Worm (Caenorhabditis elegans) whole organism, young adult: Measurements from ENCODE around the gene ani-2.
A peak's percentile ranks its signal among the peaks of the same experiment; 100 is the strongest.

Experiments
- B0261.1 ChIP-seq: sonication (generic microtip); optimal IDR thresholded peaks from 2 replicates; lab custom pipeline; 2016; ENCODE audit warnings: mild to moderate bottlenecking, missing genetic modification characterization, moderate library complexity, missing compliant biosample characterization
- D2030.7 ChIP-seq: fragments of 200-800 bp; sonication (Bioruptor generic); IDR thresholded peaks from 2 replicates; pipeline ENCODE4 v1.3.6; 2022; ENCODE audit warnings: missing genetic modification reagents, missing genetic modification characterization, missing compliant biosample characterization
- F22D6.2 ChIP-seq: sonication (generic microtip); optimal IDR thresholded peaks from 2 replicates; lab custom pipeline; 2016; ENCODE audit warnings: mild to moderate bottlenecking, missing genetic modification characterization, missing compliant biosample characterization
- F23B12.7 ChIP-seq: sonication (generic microtip); optimal IDR thresholded peaks from 2 replicates; lab custom pipeline; 2017; ENCODE audit warnings: missing genetic modification characterization, mild to moderate bottlenecking, missing compliant biosample characterization, antibody characterized with exemption, moderate library complexity; ENCODE audit not compliant: insufficient read depth
- F39B2.1 ChIP-seq: fragments of 200-800 bp; sonication (Bioruptor generic); IDR thresholded peaks from 2 replicates; pipeline ENCODE4 v1.3.6; 2022; ENCODE audit warnings: missing genetic modification reagents, missing genetic modification characterization, missing compliant biosample characterization
- T07F8.4 ChIP-seq: sonication (generic microtip); optimal IDR thresholded peaks from 2 replicates; lab custom pipeline; 2016; ENCODE audit warnings: mild to moderate bottlenecking, missing genetic modification characterization, moderate library complexity, missing compliant biosample characterization
- Y95B8A.8 ChIP-seq: fragments of 200-800 bp; sonication (Bioruptor generic); IDR thresholded peaks from 2 replicates; pipeline ENCODE4 v1.3.6; 2022; ENCODE audit warnings: missing genetic modification reagents, missing genetic modification characterization, missing compliant biosample characterization
- ZK185.1 ChIP-seq: sonication (generic microtip); optimal IDR thresholded peaks from 2 replicates; lab custom pipeline; 2016; ENCODE audit warnings: mild to moderate bottlenecking, missing genetic modification characterization, missing compliant biosample characterization; ENCODE audit not compliant: poor library complexity, severe bottlenecking
- athp-1 ChIP-seq: sonication (generic microtip); optimal IDR thresholded peaks from 2 replicates; lab custom pipeline; 2017; ENCODE audit warnings: mild to moderate bottlenecking, missing genetic modification characterization, missing compliant biosample characterization
- attf-5 ChIP-seq: fragments of 200-800 bp; sonication (Bioruptor generic); optimal IDR thresholded peaks from 2 replicates; lab custom pipeline; 2018; ENCODE audit warnings: mild to moderate bottlenecking, missing genetic modification characterization, missing compliant biosample characterization
- attf-6 ChIP-seq: fragments of 200-800 bp; sonication (Bioruptor generic); IDR thresholded peaks from 2 replicates; pipeline ENCODE4 v1.3.6; 2022; ENCODE audit warnings: missing genetic modification reagents, missing genetic modification characterization, missing compliant biosample characterization
- bed-2 ChIP-seq: fragments of 200-800 bp; sonication (Bioruptor generic); IDR thresholded peaks from 2 replicates; pipeline ENCODE4 v1.3.6; 2022; ENCODE audit warnings: missing genetic modification reagents, missing genetic modification characterization, missing compliant biosample characterization
- ceh-100 ChIP-seq: fragments of 200-800 bp; sonication (Bioruptor generic); IDR thresholded peaks from 2 replicates; pipeline ENCODE4 v1.3.6; 2022; ENCODE audit warnings: missing genetic modification reagents, missing genetic modification characterization, missing compliant biosample characterization
- ceh-27 ChIP-seq: fragments of 200-800 bp; sonication (Bioruptor generic); optimal IDR thresholded peaks from 2 replicates; lab custom pipeline; 2018; ENCODE audit warnings: mild to moderate bottlenecking, missing genetic modification characterization, moderate library complexity, missing compliant biosample characterization
- ceh-58 ChIP-seq: fragments of 200-800 bp; sonication (Bioruptor generic); IDR thresholded peaks from 2 replicates; pipeline ENCODE4 v1.3.6; 2022; ENCODE audit warnings: missing genetic modification characterization, missing compliant biosample characterization
- ceh-91 ChIP-seq: fragments of 200-800 bp; sonication (Bioruptor generic); IDR thresholded peaks from 2 replicates; pipeline ENCODE4 v1.3.6; 2022; ENCODE audit warnings: missing genetic modification reagents, missing genetic modification characterization, missing compliant biosample characterization
- dox-1 ChIP-seq: fragments of 200-800 bp; sonication (Bioruptor generic); IDR thresholded peaks from 2 replicates; pipeline ENCODE4 v1.3.6; 2022; ENCODE audit warnings: missing genetic modification reagents, missing genetic modification characterization, missing compliant biosample characterization
- efl-1 ChIP-seq: fragments of 150-350 bp; optimal IDR thresholded peaks from 2 replicates; lab custom pipeline; 2014; ENCODE audit warnings: missing biosample characterization, missing genetic modification reagents, missing genetic modification characterization
- egl-44 ChIP-seq: fragments of 200-800 bp; sonication (Bioruptor generic); IDR thresholded peaks from 2 replicates; pipeline ENCODE4 v1.3.6; 2022; ENCODE audit warnings: missing genetic modification reagents, missing genetic modification characterization, missing compliant biosample characterization
- ekl-4 ChIP-seq: fragments of 200-800 bp; sonication (Bioruptor generic); IDR thresholded peaks from 2 replicates; pipeline ENCODE4 v1.3.6; 2022; ENCODE audit warnings: missing genetic modification reagents, missing genetic modification characterization, missing compliant biosample characterization
- him-1 ChIP-seq: sonication (generic microtip); optimal IDR thresholded peaks from 2 replicates; lab custom pipeline; 2016; ENCODE audit warnings: missing genotype, missing genetic modification reagents, missing genetic modification characterization, missing compliant biosample characterization
- hlh-26 ChIP-seq: fragments of 200-800 bp; sonication (Bioruptor generic); conservative IDR thresholded peaks from 2 replicates; pipeline ENCODE4 v1.3.6; 2022; ENCODE audit warnings: missing genetic modification reagents, missing genetic modification characterization, missing compliant biosample characterization
- hmg-1.2 ChIP-seq: fragments of 200-800 bp; sonication (Bioruptor generic); IDR thresholded peaks from 2 replicates; pipeline ENCODE4 v1.3.6; 2022; ENCODE audit warnings: missing genetic modification reagents, missing genetic modification characterization, missing compliant biosample characterization
- hrde-1 ChIP-seq: sonication (generic microtip); optimal IDR thresholded peaks from 2 replicates; lab custom pipeline; 2016; ENCODE audit warnings: missing genetic modification characterization, mild to moderate bottlenecking, missing compliant biosample characterization, moderate library complexity, missing genotype, missing genetic modification reagents, borderline replicate concordance
- lag-1 ChIP-seq: fragments of 200-800 bp; sonication (Bioruptor generic); IDR thresholded peaks from 2 replicates; pipeline ENCODE4 v1.3.6; 2022; ENCODE audit warnings: missing genetic modification reagents, missing genetic modification characterization, missing compliant biosample characterization
- let-526 ChIP-seq: fragments of 200-800 bp; sonication (Bioruptor generic); IDR thresholded peaks from 2 replicates; pipeline ENCODE4 v1.3.6; 2022; ENCODE audit warnings: missing genetic modification reagents, missing genetic modification characterization, missing compliant biosample characterization
- lin-54 ChIP-seq: fragments of 200-800 bp; sonication (Bioruptor generic); optimal IDR thresholded peaks from 2 replicates; lab custom pipeline; 2018; ENCODE audit warnings: mild to moderate bottlenecking, missing genetic modification characterization, missing compliant biosample characterization
- lsl-1 ChIP-seq: fragments of 200-800 bp; sonication (Bioruptor generic); optimal IDR thresholded peaks from 2 replicates; lab custom pipeline; 2018; ENCODE audit warnings: mild to moderate bottlenecking, missing genetic modification characterization, moderate library complexity, missing compliant biosample characterization
- lsy-27 ChIP-seq: sonication (generic microtip); optimal IDR thresholded peaks from 2 replicates; lab custom pipeline; 2017; ENCODE audit warnings: missing genetic modification characterization, mild to moderate bottlenecking, missing compliant biosample characterization, antibody characterized with exemption, missing genotype, borderline replicate concordance; ENCODE audit not compliant: insufficient read depth
- madf-6 ChIP-seq: fragments of 200-800 bp; sonication (Bioruptor generic); IDR thresholded peaks from 2 replicates; pipeline ENCODE4 v1.3.6; 2022; ENCODE audit warnings: missing genetic modification reagents, missing genetic modification characterization, missing compliant biosample characterization
- mcd-1 ChIP-seq: fragments of 200-800 bp; sonication (Bioruptor generic); IDR thresholded peaks from 2 replicates; pipeline ENCODE4 v1.3.6; 2022; ENCODE audit warnings: missing genetic modification reagents, missing genetic modification characterization, missing compliant biosample characterization
- nfya-2 ChIP-seq: fragments of 200-800 bp; sonication (Bioruptor generic); IDR thresholded peaks from 2 replicates; pipeline ENCODE4 v1.3.6; 2022; ENCODE audit warnings: missing genetic modification reagents, missing genetic modification characterization, missing compliant biosample characterization
- nfyb-1 ChIP-seq: fragments of 200-800 bp; sonication (Bioruptor generic); IDR thresholded peaks from 2 replicates; pipeline ENCODE4 v1.3.6; 2022; ENCODE audit warnings: missing genetic modification reagents, missing genetic modification characterization, missing compliant biosample characterization
- nhr-179 ChIP-seq: sonication (generic microtip); optimal IDR thresholded peaks from 2 replicates; lab custom pipeline; 2016; ENCODE audit warnings: mild to moderate bottlenecking, missing genetic modification characterization, missing compliant biosample characterization
- nhr-27 ChIP-seq: fragments of 200-800 bp; sonication (Bioruptor generic); optimal IDR thresholded peaks from 2 replicates; lab custom pipeline; 2018; ENCODE audit warnings: mild to moderate bottlenecking, missing genetic modification characterization, moderate library complexity, missing compliant biosample characterization
- nhr-80 ChIP-seq: sonication (generic microtip); optimal IDR thresholded peaks from 2 replicates; lab custom pipeline; 2016; ENCODE audit warnings: missing genetic modification characterization, missing compliant biosample characterization
- snpc-3.4 ChIP-seq: sonication (generic microtip); optimal IDR thresholded peaks from 2 replicates; lab custom pipeline; 2017; ENCODE audit warnings: missing genetic modification characterization, mild to moderate bottlenecking, missing compliant biosample characterization, antibody characterized with exemption, moderate library complexity, missing genotype, missing genetic modification reagents
- sptf-2 ChIP-seq: fragments of 200-800 bp; sonication (Bioruptor generic); optimal IDR thresholded peaks from 2 replicates; lab custom pipeline; 2018; ENCODE audit warnings: mild to moderate bottlenecking, missing genetic modification characterization, missing compliant biosample characterization
- tbp1 ChIP-seq: fragments of 200-800 bp; sonication (Bioruptor generic); optimal IDR thresholded peaks from 2 replicates; lab custom pipeline; 2018; ENCODE audit warnings: mild to moderate bottlenecking, missing genetic modification characterization, missing compliant biosample characterization
- unc-130 ChIP-seq: sonication (generic microtip); optimal IDR thresholded peaks from 2 replicates; lab custom pipeline; 2016; ENCODE audit warnings: missing genetic modification reagents, missing genetic modification characterization, missing compliant biosample characterization
- unc-62 ChIP-seq: fragments of 150-350 bp; optimal IDR thresholded peaks from 2 replicates; lab custom pipeline; 2014; ENCODE audit warnings: missing biosample characterization, missing genetic modification reagents, missing genetic modification characterization
- ztf-22 ChIP-seq: fragments of 200-800 bp; sonication (Bioruptor generic); optimal IDR thresholded peaks from 2 replicates; lab custom pipeline; 2018; ENCODE audit warnings: mild to moderate bottlenecking, missing genetic modification characterization, moderate library complexity, missing compliant biosample characterization
- ztf-26 ChIP-seq: sonication (generic microtip); optimal IDR thresholded peaks from 2 replicates; lab custom pipeline; 2017; ENCODE audit warnings: missing genetic modification characterization, missing compliant biosample characterization

Gene ani-2

ce11 chrII:6391195-6391594 lies 26.0 kb upstream of the ani-2 start, which contains the start of gene F58F12.3:
Gene F58F12.3, minus strand, starts transcription at chrII:6391295.
- no peak for TF ChIP-seq hrde-1
- no peak for TF ChIP-seq ceh-58 (GFP tag; lab: Robert Waterston, UW)
- TF ChIP-seq nhr-27, result no peak
- TF ChIP-seq Y95B8A.8, result no peak
- no peak for TF ChIP-seq sptf-2 (GFP tag; lab: Kevin White, UChicago)
- no peak for TF ChIP-seq T07F8.4 (tag; lab: Kevin White, UChicago)
- TF ChIP-seq tbp1, result no peak
- TF ChIP-seq B0261.1, result no peak
- TF ChIP-seq F22D6.2, result no peak
- TF ChIP-seq attf-6, result no peak
- no peak for TF ChIP-seq ZK185.1 (tag; lab: Kevin White, UChicago)

DNA sequence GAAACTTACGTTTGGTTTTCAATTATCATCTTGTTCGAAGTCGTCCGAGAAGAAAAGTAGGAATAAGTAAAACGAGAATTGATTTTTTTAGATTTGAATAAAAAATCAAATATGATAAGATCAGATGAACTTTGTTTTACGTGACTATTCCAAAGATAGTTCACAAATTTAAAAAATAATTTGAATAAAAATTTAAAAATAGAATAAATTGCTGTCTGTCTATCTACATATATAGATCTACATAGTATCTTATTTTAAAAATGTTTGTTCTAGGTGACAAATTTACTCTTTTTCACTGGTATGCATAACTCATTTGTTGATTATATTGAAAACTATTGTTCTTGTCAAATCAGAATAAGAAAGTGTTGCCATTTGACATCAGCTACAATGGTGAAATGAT lies 22.8 kb upstream of the ani-2 start, which contains the start of gene F58F12.2:
Gene F58F12.2 (minus strand): TSS at position 101 of the 400 bp plus-strand sequence.
- TF ChIP-seq ztf-22 (GFP tag; lab: Kevin White, UChicago), result no peak
- no peak for TF ChIP-seq athp-1 (tag; lab: Kevin White, UChicago)
- no peak for TF ChIP-seq D2030.7 (GFP tag; lab: Robert Waterston, UW)
- no peak for TF ChIP-seq egl-44

DNA sequence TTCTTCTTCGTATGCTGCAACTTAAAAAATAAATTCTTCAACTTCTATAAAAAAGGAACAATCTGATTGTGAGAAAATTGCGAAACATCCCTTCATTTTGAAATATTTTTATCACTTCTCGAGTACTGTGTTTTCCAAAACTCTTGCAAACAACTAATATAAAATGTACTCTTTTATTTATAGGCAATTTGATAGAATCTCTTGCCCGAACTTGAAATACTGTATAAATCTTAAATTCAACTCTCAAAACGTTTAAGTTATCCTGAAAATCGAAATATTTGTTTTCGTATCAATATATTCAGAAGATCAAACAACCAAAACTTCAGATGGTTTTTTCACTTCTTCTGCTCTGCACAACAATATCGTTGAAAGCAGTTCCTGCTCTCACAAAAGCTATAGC lies 21.3 kb upstream of the ani-2 start, which contains the start of gene F58F12.4:
Gene F58F12.4 (plus strand): TSS at position 301 of the 400 bp plus-strand sequence.
- no peak for TF ChIP-seq him-1 (tag; lab: Kevin White, UChicago)
- TF ChIP-seq ceh-27 (GFP tag; lab: Kevin White, UChicago), result no peak
- TF ChIP-seq nfyb-1, result no peak
- no peak for TF ChIP-seq lag-1 (GFP tag; lab: Robert Waterston, UW)

DNA sequence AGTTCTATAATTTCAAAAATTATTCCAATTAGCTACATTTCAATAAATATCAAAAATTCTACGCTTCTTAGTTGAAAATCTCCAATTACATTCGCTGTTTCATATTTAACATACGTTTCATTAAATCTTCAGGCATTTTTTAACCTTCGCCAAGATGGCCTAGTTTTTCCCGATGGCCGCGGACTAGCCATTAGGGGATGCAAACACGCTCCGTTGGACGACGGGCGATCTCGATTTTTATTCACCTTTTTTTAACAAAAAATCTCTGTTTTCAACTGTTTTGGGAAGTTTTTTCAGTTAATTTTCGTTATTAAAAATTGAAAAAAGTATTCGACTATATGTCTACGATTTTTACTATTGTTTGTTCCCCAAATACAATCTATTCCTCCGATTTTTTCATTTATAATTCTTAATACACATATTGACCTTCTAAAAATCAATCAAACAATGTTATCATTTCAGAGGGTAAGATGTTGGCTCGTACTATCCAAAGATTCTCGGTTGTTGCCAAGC lies 18.1 kb upstream of the ani-2 start, which contains the start of gene F58F12.1:
Gene F58F12.1 (plus strand): TSS at position 463 of the 513 bp plus-strand sequence.
- peak; percentile 43 for TF ChIP-seq ceh-91 (GFP tag; lab: Robert Waterston, UW)
- peak; percentile 63 for TF ChIP-seq attf-5 (GFP tag; lab: Kevin White, UChicago)
- no peak for TF ChIP-seq unc-62 (GFP tag; lab: Kevin White, UChicago)
- TF ChIP-seq him-1 (tag; lab: Kevin White, UChicago), result no peak
- no peak for TF ChIP-seq let-526
- TF ChIP-seq lin-54 (GFP tag; lab: Kevin White, UChicago), result peak; percentile 45
- TF ChIP-seq nhr-179, result no peak
- TF ChIP-seq hlh-26, result no peak
- TF ChIP-seq snpc-3.4 (tag; lab: Kevin White, UChicago), result peak; percentile 46
- TF ChIP-seq nfyb-1, result no peak
- peak; percentile 33; the same call in 1 of the 2 replicates for TF ChIP-seq ceh-100 (GFP tag; lab: Robert Waterston, UW)
- TF ChIP-seq madf-6 (GFP tag; lab: Robert Waterston, UW), result peak; percentile 46; the same call in 1 of the 2 replicates
- peak; percentile 56 for TF ChIP-seq dox-1 (GFP tag; lab: Robert Waterston, UW)
- TF ChIP-seq lsl-1 (GFP tag; lab: Kevin White, UChicago), result peak; percentile 53
- TF ChIP-seq nfya-2, result no peak
- peak; percentile 81 for TF ChIP-seq unc-130 (GFP tag; lab: Kevin White, UChicago)
- no peak for TF ChIP-seq athp-1 (tag; lab: Kevin White, UChicago)
- TF ChIP-seq hmg-1.2 (GFP tag; lab: Robert Waterston, UW), result peak; percentile 38; the same call in 1 of the 2 replicates
- peak; percentile 93 for TF ChIP-seq F23B12.7 (tag; lab: Kevin White, UChicago)
- TF ChIP-seq mcd-1 (GFP tag; lab: Robert Waterston, UW), result peak; percentile 92
- peak; percentile 53 for TF ChIP-seq ceh-27 (GFP tag; lab: Kevin White, UChicago)
- TF ChIP-seq nhr-80 (tag; lab: Kevin White, UChicago), result peak; percentile 40
- no peak for TF ChIP-seq ekl-4 (GFP tag; lab: Robert Waterston, UW)
- no peak for TF ChIP-seq lsy-27 (tag; lab: Kevin White, UChicago)
- peak; percentile 13 for TF ChIP-seq efl-1 (GFP tag; lab: Kevin White, UChicago)
- TF ChIP-seq D2030.7 (GFP tag; lab: Robert Waterston, UW), result peak; percentile 21; the same call in 1 of the 2 replicates
- no peak for TF ChIP-seq F39B2.1
- no peak for TF ChIP-seq bed-2 (GFP tag; lab: Robert Waterston, UW)
- TF ChIP-seq ztf-26 (tag; lab: Kevin White, UChicago), result no peak
- no peak for TF ChIP-seq attf-6
